Worm (Caenorhabditis elegans) whole organism, L2 larva: ENCODE measurements around the gene Y54F10BM.20.

Experiments
- Y55F3AM.14 ChIP-seq: fragments of 200-800 bp; sonication (Bioruptor generic); optimal IDR thresholded peaks from 2 replicates; lab custom pipeline; 2018; ENCODE audit warnings: mild to moderate bottlenecking, missing genetic modification characterization, missing compliant biosample characterization
- elt-1 ChIP-seq: fragments of 150-350 bp; optimal IDR thresholded peaks from 2 replicates; lab custom pipeline; 2014; ENCODE audit warnings: missing biosample characterization, missing genetic modification characterization
- gmeb-1 ChIP-seq: fragments of 150-350 bp; optimal IDR thresholded peaks from 2 replicates; lab custom pipeline; 2014; ENCODE audit warnings: missing biosample characterization, missing genetic modification characterization
- mab-5 ChIP-seq: fragments of 150-350 bp; optimal IDR thresholded peaks from 2 replicates; lab custom pipeline; 2014; ENCODE audit warnings: missing biosample characterization, missing genetic modification characterization
- mdl-1 ChIP-seq, 2 experiments: fragments of 150-350 bp in 1 of 2; sonication (generic microtip) in 1 of 2; optimal IDR thresholded peaks; 2 replicates each; lab custom pipeline; 2017; ENCODE audit warnings: missing biosample characterization in 2 of 2, missing genetic modification characterization in 2 of 2
- nhr-23 ChIP-seq: fragments of 150-350 bp; optimal IDR thresholded peaks from 2 replicates; lab custom pipeline; 2014; ENCODE audit warnings: missing biosample characterization, missing genetic modification reagents, missing genetic modification characterization
- nhr-25 ChIP-seq: fragments of 150-350 bp; sonication (generic microtip); optimal IDR thresholded peaks from 3 replicates; lab custom pipeline; 2014; ENCODE audit warnings: missing biosample characterization, missing genetic modification characterization
- unc-62 ChIP-seq: fragments of 150-350 bp; optimal IDR thresholded peaks from 2 replicates; lab custom pipeline; 2014; ENCODE audit warnings: missing biosample characterization, missing genetic modification reagents, missing genetic modification characterization
- zag-1 ChIP-seq: fragments of 150-350 bp; optimal IDR thresholded peaks from 2 replicates; lab custom pipeline; 2014; ENCODE audit warnings: missing biosample characterization, missing genetic modification characterization

- TF ChIP-seq gmeb-1 (tag; lab: Kevin White, UChicago), result no peak
- no peak for TF ChIP-seq mab-5
- TF ChIP-seq mdl-1 (tag; optimal IDR thresholded peaks at IDR 0.05; lab: Kevin White, UChicago), result no peak
- TF ChIP-seq zag-1 (tag; lab: Kevin White, UChicago), result no peak
- TF ChIP-seq nhr-23 (tag; lab: Kevin White, UChicago), result no peak
- TF ChIP-seq nhr-25 (tag; lab: Kevin White, UChicago), result no peak
- TF ChIP-seq unc-62 (GFP tag; lab: Kevin White, UChicago), result no peak
- TF ChIP-seq Y55F3AM.14, result no peak
- no peak for TF ChIP-seq elt-1
These were observed 22.3 kb downstream of the Y54F10BM.20 start for ce11 chrIII:2330389-2330788.
